Fruit fly (Drosophila melanogaster): ENCODE data around the gene loco.

Gene loco

dm6 chr3R:22587419-22587963 lies 51.7 kb downstream of the loco start, which contains the start of gene Efa6 (continued):
- TF ChIP-seq Elba2 (GFP tag; optimal IDR thresholded peaks at IDR 0.05): peak; percentile 17
- TF ChIP-seq Sox100B (GFP tag; optimal IDR thresholded peaks at IDR 0.05): no peak
- TF ChIP-seq run (tag; optimal IDR thresholded peaks at IDR 0.05): peak; percentile 13
- TF ChIP-seq abd-A (tag; optimal IDR thresholded peaks at IDR 0.05): peak; percentile 76
- peak; percentile 75 for TF ChIP-seq cg (GFP tag; optimal IDR thresholded peaks at IDR 0.05)
- peak; percentile 87 for TF ChIP-seq CG6791 (GFP tag; IDR thresholded peaks at IDR 0.05; ENCODE audit: partially characterized antibody)
- peak; percentile 15 for TF ChIP-seq slou (GFP tag; optimal IDR thresholded peaks at IDR 0.05)
- TF ChIP-seq MBD-R2 (GFP tag; IDR thresholded peaks at IDR 0.05): peak; percentile 54
- TF ChIP-seq CG42726 (GFP tag; IDR thresholded peaks at IDR 0.05; ENCODE audit: partially characterized antibody): peak; percentile 55; the same call in 1 of the 2 replicates
- no peak for TF ChIP-seq Neu2 (GFP tag; optimal IDR thresholded peaks at IDR 0.05; ENCODE audit: borderline replicate concordance)
- TF ChIP-seq Gug (GFP tag; IDR thresholded peaks at IDR 0.05): no peak
- no peak for TF ChIP-seq sisA (GFP tag; IDR thresholded peaks at IDR 0.05)
- TF ChIP-seq CG8765 (GFP tag; IDR thresholded peaks at IDR 0.05): no peak
- no peak for TF ChIP-seq repo (GFP tag; optimal IDR thresholded peaks at IDR 0.05)
- peak; percentile 44 for TF ChIP-seq lmd (GFP tag; IDR thresholded peaks at IDR 0.05)
- peak; percentile 95 for TF ChIP-seq CG3995 (GFP tag; optimal IDR thresholded peaks at IDR 0.05)
- no peak for TF ChIP-seq CG14441 (GFP tag; IDR thresholded peaks at IDR 0.05)
- no peak for TF ChIP-seq dysf (GFP tag; IDR thresholded peaks at IDR 0.05)
- TF ChIP-seq CTCF (GFP tag; optimal IDR thresholded peaks at IDR 0.05): peak; percentile 22
- no peak for TF ChIP-seq so (GFP tag; IDR thresholded peaks at IDR 0.05)
- TF ChIP-seq Dip3 (GFP tag; optimal IDR thresholded peaks at IDR 0.05): peak; percentile 37
- TF ChIP-seq gsb-n (tag; optimal IDR thresholded peaks at IDR 0.05): peak; percentile 51
- TF ChIP-seq CG13424 (tag; optimal IDR thresholded peaks at IDR 0.05): peak; percentile 57
- peak; percentile 32 for TF ChIP-seq CG4854 (GFP tag; optimal IDR thresholded peaks at IDR 0.05)
- TF ChIP-seq CG14710 (tag; optimal IDR thresholded peaks at IDR 0.05): peak; percentile 90
- peak; percentile 28 for TF ChIP-seq Fer3 (tag; optimal IDR thresholded peaks at IDR 0.05)
- peak; percentile 40 for TF ChIP-seq Fer1 (GFP tag; optimal IDR thresholded peaks at IDR 0.05)
- TF ChIP-seq Max (GFP tag; optimal IDR thresholded peaks at IDR 0.05): peak; percentile 64
- TF ChIP-seq shn (GFP tag; optimal IDR thresholded peaks at IDR 0.05): no peak
- peak; percentile 64 for TF ChIP-seq CG17361 (GFP tag; IDR thresholded peaks at IDR 0.05)
- TF ChIP-seq CG4282 (GFP tag; optimal IDR thresholded peaks at IDR 0.05): no peak
- peak in 1 of 2 experiments; percentile 14 for TF ChIP-seq insv (GFP tag; optimal IDR thresholded peaks at IDR 0.05)
- peak; percentile 87 for TF ChIP-seq Med (GFP tag)
- TF ChIP-seq chif (GFP tag; optimal IDR thresholded peaks at IDR 0.05): peak in 1 of 2 experiments; percentile 14
- no peak for TF ChIP-seq gcm2 (GFP tag; optimal IDR thresholded peaks at IDR 0.05)
- peak; percentile 18 for TF ChIP-seq CG9437 (GFP tag; optimal IDR thresholded peaks at IDR 0.05)
- TF ChIP-seq D19A (tag; optimal IDR thresholded peaks at IDR 0.05): peak; percentile 16
- TF ChIP-seq CG13775 (GFP tag; optimal IDR thresholded peaks at IDR 0.05): peak; percentile 64
- TF ChIP-seq CG14860 (GFP tag; IDR thresholded peaks at IDR 0.05; ENCODE audit: partially characterized antibody): peak; percentile 91
- no peak for TF ChIP-seq Gsc (GFP tag; IDR thresholded peaks at IDR 0.05)
- TF ChIP-seq CG7357 (GFP tag; IDR thresholded peaks at IDR 0.05): no peak
- peak; percentile 79 for TF ChIP-seq CG3847 (GFP tag; IDR thresholded peaks at IDR 0.05)
- TF ChIP-seq da (GFP tag; optimal IDR thresholded peaks at IDR 0.05): no peak
- peak; percentile 54 for TF ChIP-seq tin (GFP tag; optimal IDR thresholded peaks at IDR 0.05)
- no peak for TF ChIP-seq CG9215 (GFP tag; IDR thresholded peaks at IDR 0.05)
- TF ChIP-seq sr (GFP tag; IDR thresholded peaks at IDR 0.05): no peak
- peak; percentile 75 for TF ChIP-seq CG12299 (tag; optimal IDR thresholded peaks at IDR 0.05)
- no peak for TF ChIP-seq CG2889 (GFP tag; IDR thresholded peaks at IDR 0.05)
- TF ChIP-seq HmgD (GFP tag; optimal IDR thresholded peaks at IDR 0.05): no peak
- TF ChIP-seq CG10147 (GFP tag; optimal IDR thresholded peaks at IDR 0.05): peak; percentile 26
- no peak for TF ChIP-seq gce (GFP tag; IDR thresholded peaks at IDR 0.05)
- no peak for TF ChIP-seq CG6254 (GFP tag; optimal IDR thresholded peaks at IDR 0.05)
